Worm (Caenorhabditis elegans) whole organism, late embryonic: Measurements from ENCODE around the gene C56E6.2.

Experiments used
- elt-2 ChIP-seq: sonication (generic microtip); optimal IDR thresholded peaks from 2 replicates; lab custom pipeline; 2016; ENCODE audit warnings: missing genetic modification reagents, missing genetic modification characterization, missing compliant biosample characterization
- elt-4 ChIP-seq: sonication (generic microtip); optimal IDR thresholded peaks from 2 replicates; lab custom pipeline; 2016; ENCODE audit warnings: missing genetic modification characterization, missing compliant biosample characterization
- ets-4 ChIP-seq: sonication (generic microtip); optimal IDR thresholded peaks from 2 replicates; lab custom pipeline; 2016; ENCODE audit warnings: missing genetic modification characterization, missing compliant biosample characterization
- eyg-1 ChIP-seq: sonication (generic microtip); optimal IDR thresholded peaks from 2 replicates; lab custom pipeline; 2016; ENCODE audit warnings: missing genotype, missing genetic modification characterization, missing compliant biosample characterization
- fkh-10 ChIP-seq: fragments of 150-350 bp; optimal IDR thresholded peaks from 2 replicates; lab custom pipeline; 2014; ENCODE audit warnings: missing biosample characterization, missing genetic modification reagents, missing genetic modification characterization
- gmeb-2 ChIP-seq: sonication (generic microtip); optimal IDR thresholded peaks from 2 replicates; lab custom pipeline; 2016; ENCODE audit warnings: missing genetic modification characterization, inconsistent platforms, missing compliant biosample characterization
- hlh-8 ChIP-seq: sonication (generic microtip); optimal IDR thresholded peaks from 2 replicates; lab custom pipeline; 2016; ENCODE audit warnings: missing genotype, missing genetic modification characterization, missing compliant biosample characterization
- madf-2 ChIP-seq: sonication (generic microtip); optimal IDR thresholded peaks from 2 replicates; lab custom pipeline; 2017; ENCODE audit warnings: missing genetic modification characterization, missing compliant biosample characterization
- sox-4 ChIP-seq: sonication (generic microtip); optimal IDR thresholded peaks from 2 replicates; lab custom pipeline; 2017; ENCODE audit warnings: mild to moderate bottlenecking, missing genetic modification characterization, inconsistent platforms, missing compliant biosample characterization
- unc-42 ChIP-seq: sonication (generic microtip); optimal IDR thresholded peaks from 2 replicates; lab custom pipeline; 2016; ENCODE audit warnings: missing genotype, missing genetic modification characterization, missing compliant biosample characterization

ce11 chrII:6499067-6499466, 25.7 kb upstream of the C56E6.2 start, which contains the start of gene twk-49:
- TF ChIP-seq elt-2 (tag; lab: Kevin White, UChicago) (no peak), fkh-10 (GFP tag; lab: Kevin White, UChicago) (no peak), madf-2 (tag; lab: Kevin White, UChicago) (no peak), sox-4 (tag; lab: Kevin White, UChicago) (no peak), eyg-1 (tag; lab: Kevin White, UChicago) (no peak), ets-4 (tag; lab: Kevin White, UChicago) (no peak), hlh-8 (no peak), gmeb-2 (tag; lab: Kevin White, UChicago) (no peak), elt-4 (tag; lab: Kevin White, UChicago) (no peak), unc-42 (tag; lab: Kevin White, UChicago) (no peak)
